Fruit fly (Drosophila melanogaster) whole organism, embryonic: Measurements from ENCODE around the gene Tollo.

Experiments
- Aef1 ChIP-seq: fragments of 200-800 bp; sonication (Bioruptor generic); IDR thresholded peaks from 3 replicates; pipeline ENCODE4 v1.3.6; 2022; ENCODE audit warnings: missing biosample characterization, missing genetic modification characterization
- Awh ChIP-seq: fragments of 200-800 bp; sonication (Bioruptor generic); IDR thresholded peaks from 2 replicates; pipeline ENCODE4, ENCODE4 v1.3.6; 2022; ENCODE audit warnings: missing biosample characterization, missing genetic modification characterization
- CG10654 ChIP-seq: fragments of 200-800 bp; sonication (Bioruptor generic); optimal IDR thresholded peaks from 2 replicates; lab custom pipeline; 2016; ENCODE audit warnings: missing biosample characterization, missing genetic modification characterization
- CG11085 ChIP-seq: fragments of 200-800 bp; sonication (Bioruptor generic); IDR thresholded peaks from 2 replicates; pipeline ENCODE4 v1.3.6; 2022; ENCODE audit warnings: missing biosample characterization, missing genetic modification characterization
- CG13424 ChIP-seq: fragments of 200-800 bp; sonication (Bioruptor generic); optimal IDR thresholded peaks from 2 replicates; lab custom pipeline; 2019; ENCODE audit warnings: missing biosample characterization, mild to moderate bottlenecking, missing genetic modification characterization, moderate library complexity
- CG1529 ChIP-seq: fragments of 200-800 bp; sonication (Bioruptor generic); optimal IDR thresholded peaks from 3 replicates; lab custom pipeline; 2018; ENCODE audit warnings: missing biosample characterization, missing genetic modification characterization
- CG1603 ChIP-seq: fragments of 200-800 bp; sonication (Bioruptor generic); optimal IDR thresholded peaks from 2 replicates; lab custom pipeline; 2019; ENCODE audit warnings: missing biosample characterization, mild to moderate bottlenecking, missing genetic modification characterization, moderate library complexity
- CG16779 ChIP-seq: fragments of 200-800 bp; sonication (Bioruptor generic); IDR thresholded peaks from 2 replicates; pipeline ENCODE4 v1.3.6; 2022; ENCODE audit warnings: missing biosample characterization, missing genetic modification characterization
- CG17912 ChIP-seq: fragments of 200-800 bp; sonication (Bioruptor generic); optimal IDR thresholded peaks from 2 replicates; lab custom pipeline; 2018; ENCODE audit warnings: missing biosample characterization, mild to moderate bottlenecking, missing genetic modification characterization
- CG18619 ChIP-seq: fragments of 200-800 bp; sonication (Bioruptor generic); optimal IDR thresholded peaks from 3 replicates; lab custom pipeline; 2017; ENCODE audit warnings: missing biosample characterization, mild to moderate bottlenecking, missing genetic modification characterization
- CG30403 ChIP-seq: fragments of 200-800 bp; sonication (Bioruptor generic); optimal IDR thresholded peaks from 3 replicates; lab custom pipeline; 2016; ENCODE audit warnings: missing biosample characterization, missing genetic modification characterization
- CG32532 ChIP-seq: fragments of 200-800 bp; sonication (Bioruptor generic); IDR thresholded peaks from 2 replicates; pipeline ENCODE4 v1.3.6; 2022; ENCODE audit warnings: missing biosample characterization, missing genetic modification characterization
- CG32772 ChIP-seq: fragments of 200-800 bp; sonication (Bioruptor generic); IDR thresholded peaks from 2 replicates; pipeline ENCODE4 v1.3.6; 2022; ENCODE audit warnings: missing biosample characterization, missing genetic modification characterization
- CG3281 ChIP-seq: fragments of 200-800 bp; sonication (Bioruptor generic); optimal IDR thresholded peaks from 3 replicates; lab custom pipeline; 2017; ENCODE audit warnings: missing biosample characterization, mild to moderate bottlenecking, missing genetic modification characterization
- CG4282 ChIP-seq: fragments of 200-800 bp; sonication (Bioruptor generic); optimal IDR thresholded peaks from 2 replicates; lab custom pipeline; 2016; ENCODE audit warnings: missing biosample characterization, missing genetic modification characterization
- CG4328 ChIP-seq: fragments of 200-800 bp; sonication (Bioruptor generic); optimal IDR thresholded peaks from 3 replicates; lab custom pipeline; 2017; ENCODE audit warnings: missing biosample characterization, missing genetic modification reagents, missing genetic modification characterization
- CG4617 ChIP-seq: fragments of 200-800 bp; sonication (Bioruptor generic); optimal IDR thresholded peaks from 3 replicates; lab custom pipeline; 2016; ENCODE audit warnings: missing biosample characterization, missing genetic modification characterization, borderline replicate concordance
- CG6654 ChIP-seq: fragments of 200-800 bp; sonication (Bioruptor generic); optimal IDR thresholded peaks from 2 replicates; lab custom pipeline; 2017; ENCODE audit warnings: missing biosample characterization, mild to moderate bottlenecking, missing genetic modification characterization
- CG6854 ChIP-seq: fragments of 200-800 bp; sonication (Bioruptor generic); optimal IDR thresholded peaks from 3 replicates; lab custom pipeline; 2017; ENCODE audit warnings: missing biosample characterization, mild to moderate bottlenecking, missing genetic modification characterization
- CG7271 ChIP-seq: fragments of 200-800 bp; sonication (Bioruptor generic); optimal IDR thresholded peaks from 2 replicates; lab custom pipeline; 2018; ENCODE audit warnings: missing biosample characterization, mild to moderate bottlenecking, missing genetic modification characterization, moderate library complexity
- CG7928 ChIP-seq: fragments of 200-800 bp; sonication (Bioruptor generic); optimal IDR thresholded peaks from 2 replicates; lab custom pipeline; 2017; ENCODE audit warnings: missing biosample characterization, mild to moderate bottlenecking, missing genetic modification characterization
- CG7963 ChIP-seq: fragments of 200-800 bp; sonication (Bioruptor generic); IDR thresholded peaks from 3 replicates; pipeline ENCODE4 v1.3.6; 2022; ENCODE audit warnings: missing biosample characterization, missing genetic modification characterization; ENCODE audit not compliant: partially characterized antibody
- CG7987 ChIP-seq: fragments of 200-800 bp; sonication (Bioruptor generic); optimal IDR thresholded peaks from 2 replicates; lab custom pipeline; 2018; ENCODE audit warnings: missing biosample characterization, mild to moderate bottlenecking, missing genetic modification characterization, moderate library complexity
- CG8290 ChIP-seq, 3 experiments: fragments of 200-800 bp; sonication (Bioruptor generic); optimal IDR thresholded peaks; 2 replicates each; lab custom pipeline; 2016 to 2019; ENCODE audit warnings: missing biosample characterization in 3 of 3, missing genetic modification characterization in 3 of 3, mild to moderate bottlenecking in 2 of 3, moderate library complexity in 1 of 3
- E2f1 ChIP-seq: fragments of 200-800 bp; sonication (Bioruptor generic); IDR thresholded peaks from 2 replicates; pipeline ENCODE4 v1.3.6; 2022; ENCODE audit warnings: missing biosample characterization, missing genetic modification characterization
- Hsf ChIP-seq: fragments of 200-800 bp; sonication (Bioruptor generic); optimal IDR thresholded peaks from 3 replicates; lab custom pipeline; 2016; ENCODE audit warnings: missing biosample characterization, missing genetic modification characterization
- Kr ChIP-seq: fragments of 200-800 bp; sonication (Bioruptor generic); optimal IDR thresholded peaks from 2 replicates; lab custom pipeline; 2017; ENCODE audit warnings: missing biosample characterization, mild to moderate bottlenecking, missing genetic modification characterization
- Mad ChIP-seq: fragments of 200-800 bp; sonication (Bioruptor generic); optimal IDR thresholded peaks from 2 replicates; lab custom pipeline; 2016; ENCODE audit warnings: missing biosample characterization, missing genetic modification characterization
- Max ChIP-seq: fragments of 200-800 bp; sonication (Bioruptor generic); optimal IDR thresholded peaks from 2 replicates; lab custom pipeline; 2016; ENCODE audit warnings: missing biosample characterization, mild to moderate bottlenecking, missing genetic modification characterization
- Mrtf ChIP-seq: fragments of 200-800 bp; sonication (Bioruptor generic); IDR thresholded peaks from 3 replicates; pipeline ENCODE4 v1.3.6; 2022; ENCODE audit warnings: missing biosample characterization, missing genetic modification characterization
- Myb ChIP-seq: fragments of 200-800 bp; sonication (Bioruptor generic); optimal IDR thresholded peaks from 2 replicates; lab custom pipeline; 2016; ENCODE audit warnings: missing biosample characterization, missing genetic modification characterization
- Scr ChIP-seq: fragments of 200-800 bp; sonication (Bioruptor generic); IDR thresholded peaks from 2 replicates; pipeline ENCODE4 v1.3.6; 2022; ENCODE audit warnings: missing biosample characterization, missing genetic modification characterization; ENCODE audit not compliant: partially characterized antibody
- Sox100B ChIP-seq: fragments of 200-800 bp; sonication (Bioruptor generic); optimal IDR thresholded peaks from 3 replicates; lab custom pipeline; 2018; ENCODE audit warnings: missing biosample characterization, mild to moderate bottlenecking, missing genetic modification characterization
- Stat92E ChIP-seq, 3 experiments: fragments of >200 bp in 2 of 3; fragments of 200-800 bp in 1 of 3; sonication (Bioruptor generic) in 1 of 3; optimal IDR thresholded peaks; 2 replicates each; lab custom pipeline; 2017 to 2019; ENCODE audit warnings: missing biosample characterization in 3 of 3, missing genetic modification characterization in 3 of 3, mild to moderate bottlenecking in 1 of 3, moderate library complexity in 1 of 3
- Taf1 ChIP-seq: fragments of 200-800 bp; sonication (Bioruptor generic); IDR thresholded peaks from 2 replicates; pipeline ENCODE4 v1.3.6; 2022; ENCODE audit warnings: missing biosample characterization, missing genetic modification characterization
- ara ChIP-seq: fragments of 200-800 bp; sonication (Bioruptor generic); IDR thresholded peaks from 2 replicates; pipeline ENCODE4 v1.3.6; 2022; ENCODE audit warnings: missing biosample characterization, missing genetic modification characterization
- ash1 ChIP-seq: fragments of 200-800 bp; sonication (Bioruptor generic); optimal IDR thresholded peaks from 2 replicates; lab custom pipeline; 2018; ENCODE audit warnings: missing biosample characterization, mild to moderate bottlenecking, missing genetic modification characterization
- az2 ChIP-seq: fragments of 200-800 bp; sonication (Bioruptor generic); optimal IDR thresholded peaks from 3 replicates; lab custom pipeline; 2016; ENCODE audit warnings: missing biosample characterization, missing genetic modification characterization
- bab2 ChIP-seq: fragments of 200-800 bp; sonication (Bioruptor generic); optimal IDR thresholded peaks from 2 replicates; lab custom pipeline; 2016; ENCODE audit warnings: missing biosample characterization, missing genetic modification characterization
- dmrt11E ChIP-seq: fragments of 200-800 bp; sonication (Bioruptor generic); optimal IDR thresholded peaks from 3 replicates; lab custom pipeline; 2018; ENCODE audit warnings: missing biosample characterization, mild to moderate bottlenecking, missing genetic modification characterization, moderate library complexity
- gce ChIP-seq: fragments of 200-800 bp; sonication (Bioruptor generic); IDR thresholded peaks from 3 replicates; pipeline ENCODE4 v1.3.6; 2022; ENCODE audit warnings: missing biosample characterization, missing genetic modification characterization
- gt ChIP-seq: fragments of 200-800 bp; sonication (Bioruptor generic); IDR thresholded peaks from 2 replicates; pipeline ENCODE4 v1.3.6; 2022; ENCODE audit warnings: missing biosample characterization, missing genetic modification characterization
- jing ChIP-seq: fragments of 200-800 bp; sonication (Bioruptor generic); optimal IDR thresholded peaks from 2 replicates; lab custom pipeline; 2018; ENCODE audit warnings: missing biosample characterization, mild to moderate bottlenecking, missing genetic modification characterization
- pzg ChIP-seq: fragments of 200-800 bp; sonication (Bioruptor generic); optimal IDR thresholded peaks from 3 replicates; lab custom pipeline; 2018; ENCODE audit warnings: missing biosample characterization, mild to moderate bottlenecking, missing genetic modification characterization, moderate library complexity
- ranshi ChIP-seq: fragments of 200-800 bp; sonication (Bioruptor generic); IDR thresholded peaks from 2 replicates; pipeline ENCODE4 v1.3.6; 2022; ENCODE audit warnings: missing biosample characterization, missing genetic modification characterization
- ro ChIP-seq: fragments of 200-800 bp; sonication (Bioruptor generic); IDR thresholded peaks from 2 replicates; pipeline ENCODE4 v1.3.6; 2022; ENCODE audit warnings: missing biosample characterization, missing genetic modification characterization
- row ChIP-seq: fragments of 200-800 bp; sonication (Bioruptor generic); IDR thresholded peaks from 3 replicates; pipeline ENCODE4 v1.3.6; 2022; ENCODE audit warnings: missing biosample characterization, missing genetic modification characterization
- seq ChIP-seq: fragments of 200-800 bp; sonication (Bioruptor generic); IDR thresholded peaks from 2 replicates; pipeline ENCODE4 v1.3.6; 2022; ENCODE audit warnings: missing biosample characterization, missing genetic modification characterization
- stwl ChIP-seq: fragments of 200-800 bp; sonication (Bioruptor generic); optimal IDR thresholded peaks from 3 replicates; lab custom pipeline; 2018; ENCODE audit warnings: missing biosample characterization, mild to moderate bottlenecking, missing genetic modification characterization, moderate library complexity

Tollo gene

dm6 chr3L:15199216-15200090 is 36.0 kb upstream of the Tollo start (continued):
- TF ChIP-seq CG7963 (no peak), Taf1 (GFP tag; lab: Robert Waterston, UW) (no peak), Hsf (GFP tag; lab: Kevin White, UChicago) (peak; percentile 43), CG32532 (GFP tag; lab: Robert Waterston, UW) (no peak), Mad (GFP tag; lab: Kevin White, UChicago) (no peak), gt (no peak), CG30403 (GFP tag; lab: Kevin White, UChicago) (peak; percentile 5), stwl (peak; percentile 33), az2 (GFP tag; lab: Kevin White, UChicago) (peak; percentile 37), CG8290 (GFP tag; optimal IDR thresholded peaks at IDR 0.05; lab: Kevin White, UChicago) (no peak), CG8290 (tag; optimal IDR thresholded peaks at IDR 0.05; lab: Kevin White, UChicago) (no peak), CG7928 (no peak), CG1529 (GFP tag; lab: Kevin White, UChicago) (no peak), CG32772 (GFP tag; lab: Robert Waterston, UW) (no peak), Stat92E (GFP tag; optimal IDR thresholded peaks at IDR 0.05; lab: Kevin White, UChicago) (no peak), Myb (GFP tag; lab: Kevin White, UChicago) (no peak), jing (GFP tag; lab: Kevin White, UChicago) (no peak), CG7271 (tag; lab: Kevin White, UChicago) (no peak), Aef1 (GFP tag; lab: Robert Waterston, UW) (no peak), Kr (peak; percentile 21), seq (GFP tag; lab: Robert Waterston, UW) (no peak), ranshi (GFP tag; lab: Robert Waterston, UW) (no peak), CG10654 (no peak), gce (no peak), CG11085 (GFP tag; lab: Robert Waterston, UW) (no peak), E2f1 (GFP tag; lab: Robert Waterston, UW) (0 out of 2 replicates have a peak, but pooled peaks have one; percentile 23), dmrt11E (tag; lab: Kevin White, UChicago) (peak; percentile 84), bab2 (GFP tag; lab: Kevin White, UChicago) (no peak), CG3281 (GFP tag; lab: Kevin White, UChicago) (no peak), CG17912 (no peak), Awh (GFP tag; lab: Robert Waterston, UW) (no peak), CG4328 (GFP tag; lab: Kevin White, UChicago) (no peak), ash1 (GFP tag; lab: Kevin White, UChicago) (no peak), CG4617 (GFP tag; lab: Kevin White, UChicago) (no peak), CG6854 (no peak), Sox100B (no peak), CG13424 (no peak), CG18619 (no peak), CG16779 (GFP tag; lab: Robert Waterston, UW) (no peak), Mrtf (GFP tag; lab: Robert Waterston, UW) (no peak), CG1603 (peak; percentile 67), CG6654 (GFP tag; lab: Kevin White, UChicago) (no peak), CG7987 (GFP tag; lab: Kevin White, UChicago) (no peak), ro (no peak), ara (GFP tag; lab: Robert Waterston, UW) (peak; percentile 20; the same call in 1 of the 2 replicates), Scr (GFP tag; lab: Robert Waterston, UW) (no peak), row (peak; percentile 44; the same call in 1 of the 3 replicates), pzg (GFP tag; lab: Kevin White, UChicago) (no peak), Max (GFP tag; lab: Kevin White, UChicago) (no peak), CG4282 (GFP tag; lab: Kevin White, UChicago) (no peak)
